Fruit fly (Drosophila melanogaster): Measurements from ENCODE around the gene chico.

Gene chico

dm6 chr2L:10221387-10221705 is 25.5 kb downstream of the chico start:
- TF ChIP-seq Dll (optimal IDR thresholded peaks at IDR 0.05) (no peak), psq (optimal IDR thresholded peaks at IDR 0.05) (no peak), EcR (GFP tag; optimal IDR thresholded peaks at IDR 0.05) (no peak), CG8478 (optimal IDR thresholded peaks at IDR 0.05) (no peak), pan (optimal IDR thresholded peaks at IDR 0.05) (no peak), usp (GFP tag; optimal IDR thresholded peaks at IDR 0.05) (no peak)

DNA sequence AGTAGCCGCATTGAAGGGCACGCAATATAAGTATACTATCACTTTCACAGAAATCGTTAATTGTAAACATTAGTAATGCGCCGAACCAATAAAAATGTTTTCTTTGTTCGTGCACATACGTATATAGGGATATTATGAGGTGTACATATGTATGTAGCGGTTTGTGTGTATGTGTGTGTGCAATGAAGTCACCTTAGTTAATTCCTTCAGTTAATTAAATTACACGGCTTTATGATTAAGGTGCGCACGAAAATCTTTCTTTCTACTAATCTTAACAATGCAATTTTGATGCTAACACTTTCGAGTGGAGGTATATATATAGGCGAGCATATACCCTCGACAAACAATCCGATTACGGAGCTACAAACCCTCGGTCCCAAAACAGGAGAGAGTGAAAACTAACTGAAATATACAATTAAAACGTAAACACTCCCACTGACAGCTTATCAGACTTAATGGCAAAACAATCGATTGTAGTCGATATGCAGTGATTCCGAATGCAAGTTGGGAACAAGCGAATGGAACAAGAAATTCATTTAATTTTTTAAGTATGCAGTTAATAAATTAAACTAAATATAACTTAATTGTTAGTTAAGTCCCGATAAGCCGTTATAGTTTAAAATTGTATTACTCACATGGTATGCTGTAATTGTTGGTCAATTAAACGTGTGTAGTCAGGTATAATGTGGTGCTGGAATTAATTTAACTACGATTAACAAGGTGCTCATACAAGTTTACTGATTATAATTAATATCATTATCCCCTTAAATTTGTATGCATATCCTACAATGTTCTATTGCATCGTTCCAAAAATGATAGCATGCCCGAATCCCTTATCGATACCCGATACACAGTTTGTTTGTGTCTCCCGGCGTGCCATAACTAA is 26.1 kb downstream of the chico start, which contains the start of the genes Npc1a and Prosalpha6:
Npc1a (minus strand) TSS at position 716 of the 886 bp plus-strand sequence.
Prosalpha6 (plus strand) TSS at position 851 of the 886 bp plus-strand sequence.
- no peak for TF ChIP-seq Dll (optimal IDR thresholded peaks at IDR 0.05)
- no peak for TF ChIP-seq CG8478 (optimal IDR thresholded peaks at IDR 0.05)
- no peak for TF ChIP-seq EcR (GFP tag; optimal IDR thresholded peaks at IDR 0.05)
- no peak for TF ChIP-seq pan (optimal IDR thresholded peaks at IDR 0.05)
- TF ChIP-seq usp (GFP tag; optimal IDR thresholded peaks at IDR 0.05): no peak
- no peak for TF ChIP-seq psq (optimal IDR thresholded peaks at IDR 0.05)

- TF ChIP-seq Dll (optimal IDR thresholded peaks at IDR 0.05) (no peak), psq (optimal IDR thresholded peaks at IDR 0.05) (no peak), pan (optimal IDR thresholded peaks at IDR 0.05) (no peak), EcR (GFP tag; optimal IDR thresholded peaks at IDR 0.05) (no peak), CG8478 (optimal IDR thresholded peaks at IDR 0.05) (no peak), usp (GFP tag; optimal IDR thresholded peaks at IDR 0.05) (no peak)
Observed at dm6 chr2L:10220010-10220409, 26.9 kb downstream of the chico start.

- TF ChIP-seq CG8478 (optimal IDR thresholded peaks at IDR 0.05) (no peak), pan (optimal IDR thresholded peaks at IDR 0.05) (no peak), psq (optimal IDR thresholded peaks at IDR 0.05) (no peak), Dll (optimal IDR thresholded peaks at IDR 0.05) (no peak), EcR (GFP tag; optimal IDR thresholded peaks at IDR 0.05) (no peak), usp (GFP tag; optimal IDR thresholded peaks at IDR 0.05) (no peak)
Observed at dm6 chr2L:10210631-10211557, 36.0 kb downstream of the chico start, which contains the start of the genes CG5727 and ath. TSS of gene CG5727 (minus strand) at chr2L:10210681. TSS of gene ath (plus strand) at chr2L:10211143.

DNA sequence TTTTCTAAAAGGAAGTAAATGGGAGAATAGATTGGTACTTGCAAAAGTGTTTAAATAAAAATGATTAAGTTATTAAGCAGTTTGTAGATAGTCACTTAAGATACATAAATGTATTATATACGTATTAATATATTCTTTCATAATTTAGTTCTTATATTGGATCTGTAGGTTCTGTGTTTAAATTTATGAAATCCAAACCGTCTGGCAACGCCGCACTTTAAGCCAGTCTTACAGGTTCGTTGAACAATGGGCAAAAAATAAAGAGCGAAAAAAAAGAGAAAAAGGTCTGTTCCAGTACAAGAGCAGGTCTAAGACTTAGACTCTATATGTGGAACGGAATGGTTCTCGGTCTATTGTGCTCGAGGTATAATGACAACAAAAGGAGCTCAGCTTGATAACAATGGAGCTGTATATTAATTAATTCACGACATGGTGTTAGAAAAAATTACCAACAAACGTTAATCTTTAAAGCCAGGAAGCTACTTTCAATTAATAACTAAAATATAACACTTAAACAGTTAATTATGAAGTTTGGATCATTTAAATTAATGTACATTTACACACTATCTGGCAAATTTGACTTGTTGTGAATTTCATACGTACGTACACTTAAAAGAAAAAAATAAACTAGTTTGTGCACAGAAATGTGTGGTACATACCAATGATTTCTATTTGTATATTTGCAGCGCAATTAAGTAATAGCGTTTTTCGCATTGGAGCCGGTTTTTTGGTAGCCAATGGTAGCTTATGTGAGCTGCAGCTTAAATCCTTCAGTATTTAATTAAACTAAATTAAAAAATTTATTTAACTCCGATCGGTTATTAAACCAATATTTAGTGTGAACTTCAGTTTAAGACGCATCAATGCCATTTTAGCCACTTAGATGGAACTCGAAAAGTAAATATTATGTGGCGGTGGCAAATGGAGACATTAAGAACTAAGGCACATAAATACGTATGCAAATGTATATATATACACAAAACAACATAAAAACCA is 37.8 kb downstream of the chico start, which contains the start of gene CG5731:
CG5731 (minus strand) TSS at position 946 of the 996 bp plus-strand sequence.
- TF ChIP-seq CG8478 (optimal IDR thresholded peaks at IDR 0.05) (no peak), usp (GFP tag; optimal IDR thresholded peaks at IDR 0.05) (no peak), pan (optimal IDR thresholded peaks at IDR 0.05) (no peak), EcR (GFP tag; optimal IDR thresholded peaks at IDR 0.05) (no peak), Dll (optimal IDR thresholded peaks at IDR 0.05) (no peak), psq (optimal IDR thresholded peaks at IDR 0.05) (no peak)

DNA sequence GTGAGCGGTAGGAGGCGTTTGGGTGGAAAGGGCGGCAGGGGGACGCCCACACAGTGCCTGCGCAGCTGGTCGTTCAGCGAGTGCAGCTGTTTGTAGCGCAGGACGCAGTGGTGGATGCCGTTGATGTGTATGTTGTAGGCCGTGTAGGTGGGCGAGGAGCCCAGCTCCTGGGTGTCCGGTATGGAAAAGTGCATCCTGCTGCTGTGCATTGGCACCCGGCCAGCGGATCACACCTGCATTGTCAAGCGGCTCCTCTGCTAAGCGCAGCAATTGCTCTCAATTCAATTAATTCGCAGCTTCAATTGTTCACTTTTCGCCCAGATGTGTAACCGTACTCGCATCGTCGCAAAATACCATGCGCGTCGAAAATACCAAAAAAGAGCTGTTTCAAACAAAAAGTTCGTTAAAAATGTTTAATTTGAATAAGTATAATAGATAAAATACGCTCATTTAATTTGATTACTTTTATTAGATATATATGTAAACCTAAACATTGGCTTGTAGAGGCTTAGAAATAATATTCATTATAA is 40.2 kb downstream of the chico start, which contains the start of gene Snx17:
Snx17 (minus strand) TSS at position 329 of the 530 bp plus-strand sequence.
- TF ChIP-seq psq (optimal IDR thresholded peaks at IDR 0.05) (no peak), CG8478 (optimal IDR thresholded peaks at IDR 0.05) (no peak), Dll (optimal IDR thresholded peaks at IDR 0.05) (no peak), EcR (GFP tag; optimal IDR thresholded peaks at IDR 0.05) (no peak), usp (GFP tag; optimal IDR thresholded peaks at IDR 0.05) (no peak), pan (optimal IDR thresholded peaks at IDR 0.05) (no peak)

- no peak for TF ChIP-seq EcR (GFP tag; optimal IDR thresholded peaks at IDR 0.05)
- TF ChIP-seq Dll (optimal IDR thresholded peaks at IDR 0.05): no peak
- no peak for TF ChIP-seq psq (optimal IDR thresholded peaks at IDR 0.05)
- no peak for TF ChIP-seq usp (GFP tag; optimal IDR thresholded peaks at IDR 0.05)
- no peak for TF ChIP-seq pan (optimal IDR thresholded peaks at IDR 0.05)
- TF ChIP-seq CG8478 (optimal IDR thresholded peaks at IDR 0.05): no peak
Observed at dm6 chr2L:10205940-10206339, 40.9 kb downstream of the chico start.

DNA sequence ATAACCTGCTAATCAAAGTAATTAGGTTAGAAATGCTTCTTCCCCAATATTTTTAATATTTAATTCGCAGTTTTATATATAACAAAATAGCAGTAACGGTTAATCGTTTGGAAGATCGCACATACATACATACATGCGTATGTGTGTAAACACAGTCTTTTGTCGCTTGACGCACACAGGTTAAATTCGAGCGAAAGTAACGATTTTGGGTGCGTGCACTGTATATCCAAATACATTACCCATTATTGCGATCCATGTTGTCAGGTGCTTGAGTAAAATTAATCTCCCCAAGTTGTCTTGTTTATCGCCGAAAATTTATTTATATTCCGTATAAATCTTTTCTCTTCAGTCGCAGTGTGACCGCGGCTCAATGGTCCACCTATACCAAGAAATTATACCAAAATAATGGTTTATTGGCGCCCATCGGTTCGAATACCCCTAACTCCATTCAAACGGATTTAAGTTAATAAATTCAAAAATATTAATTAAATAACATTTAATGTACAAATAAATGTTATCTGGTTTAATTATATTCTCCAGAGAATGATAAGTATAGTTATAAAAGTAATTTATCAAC is 42.9 kb downstream of the chico start, which contains the start of gene CG34159:
CG34159 (minus strand) TSS at position 385 of the 577 bp plus-strand sequence.
- TF ChIP-seq pan (optimal IDR thresholded peaks at IDR 0.05) (no peak), Dll (optimal IDR thresholded peaks at IDR 0.05) (no peak)

- no peak for TF ChIP-seq Dll (optimal IDR thresholded peaks at IDR 0.05)
- no peak for TF ChIP-seq psq (optimal IDR thresholded peaks at IDR 0.05)
- TF ChIP-seq usp (GFP tag; optimal IDR thresholded peaks at IDR 0.05): no peak
- no peak for TF ChIP-seq pan (optimal IDR thresholded peaks at IDR 0.05)
- TF ChIP-seq CG8478 (optimal IDR thresholded peaks at IDR 0.05): no peak
- no peak for TF ChIP-seq EcR (GFP tag; optimal IDR thresholded peaks at IDR 0.05)
Observed at dm6 chr2L:10201743-10202142, 45.1 kb downstream of the chico start.

DNA sequence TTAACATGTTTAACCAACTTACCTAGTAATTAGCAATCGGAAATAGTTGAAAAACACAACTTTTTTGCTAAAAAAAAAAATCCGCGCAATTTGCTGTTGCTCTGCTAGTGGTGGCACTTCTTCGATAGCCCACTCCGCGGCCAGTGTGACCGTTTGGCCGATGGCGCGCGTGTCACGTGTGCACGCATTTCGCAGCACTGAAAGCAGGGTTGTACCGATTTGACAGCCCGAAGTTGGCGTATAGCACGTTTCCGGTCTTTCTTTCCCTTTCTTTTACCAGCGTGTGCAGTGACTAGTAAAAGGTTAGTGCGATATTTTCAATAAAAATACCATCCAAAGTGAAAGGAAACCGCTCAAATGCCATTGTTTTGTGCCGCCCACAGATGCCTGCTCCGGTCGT is 46.0 kb downstream of the chico start, which contains the start of the genes Ripalpha and RpL7:
Ripalpha (minus strand) TSS at position 128 of the 400 bp plus-strand sequence.
RpL7 (plus strand) TSS at position 158 of the 400 bp plus-strand sequence.
- TF ChIP-seq psq (optimal IDR thresholded peaks at IDR 0.05): no peak
